Worm (Caenorhabditis elegans): Measurements from ENCODE around the gene Y69H2.3.
A peak's percentile ranks its signal among the peaks of the same experiment; 100 is the strongest.

The Y69H2.3 gene

ce11 chrV:18705319-18706062 is 41.6 kb upstream of the Y69H2.3 start:
- no peak for TF ChIP-seq zfp-2 (tag; optimal IDR thresholded peaks at IDR 0.05)
- TF ChIP-seq F44E2.7 (GFP tag; IDR thresholded peaks at IDR 0.05): 0 out of 2 replicates have a peak, but pooled peaks have one; percentile 2
- 0 out of 2 replicates have a peak, but pooled peaks have one; percentile 27 for TF ChIP-seq ctbp-1 (GFP tag; IDR thresholded peaks at IDR 0.05)
- 0 out of 2 replicates have a peak, but pooled peaks have one; percentile 38 for TF ChIP-seq Y105C5A.15 (GFP tag; IDR thresholded peaks at IDR 0.05)
- no peak for TF ChIP-seq zag-1 (tag; optimal IDR thresholded peaks at IDR 0.05)
- 0 out of 2 replicates have a peak, but pooled peaks have one; percentile 51 for TF ChIP-seq tra-1 (GFP tag; IDR thresholded peaks at IDR 0.05)
- peak; percentile 63; the same call in 1 of the 2 replicates for TF ChIP-seq dmd-9 (GFP tag; IDR thresholded peaks at IDR 0.05)
- peak; percentile 69 for TF ChIP-seq dmd-8 (GFP tag; IDR thresholded peaks at IDR 0.05)
- TF ChIP-seq D1046.2 (GFP tag; IDR thresholded peaks at IDR 0.05): 0 out of 2 replicates have a peak, but pooled peaks have one; percentile 24
- TF ChIP-seq nhr-42 (GFP tag; IDR thresholded peaks at IDR 0.05): no peak
- no peak for TF ChIP-seq lin-29 (GFP tag; IDR thresholded peaks at IDR 0.05)
- TF ChIP-seq T26A8.4 (GFP tag; IDR thresholded peaks at IDR 0.05): no peak
- TF ChIP-seq unc-62 (GFP tag; optimal IDR thresholded peaks at IDR 0.05 in 1 of 2): peak in 1 of 2 experiments; percentile 83
- no peak for TF ChIP-seq unc-62 (tag; optimal IDR thresholded peaks at IDR 0.05)
- TF ChIP-seq F26F4.8 (GFP tag; conservative IDR thresholded peaks at IDR 0.05): 0 out of 2 replicates have a peak, but pooled peaks have one; percentile 46

ce11 chrV:18701306-18701705 is 37.4 kb upstream of the Y69H2.3 start, which contains the start of gene Y69H2.9:
Gene Y69H2.9, plus strand, starts transcription at chrV:18701538.
- TF ChIP-seq nhr-28 (tag; optimal IDR thresholded peaks at IDR 0.05): peak; percentile 77
- TF ChIP-seq nhr-77 (tag; optimal IDR thresholded peaks at IDR 0.05): peak; percentile 3
- TF ChIP-seq nhr-48 (tag; optimal IDR thresholded peaks at IDR 0.05): peak; percentile 57
- TF ChIP-seq hlh-11 (tag; optimal IDR thresholded peaks at IDR 0.05): peak; percentile 74
- peak; percentile 79 for TF ChIP-seq pqm-1 (tag; optimal IDR thresholded peaks at IDR 0.05)
- no peak for TF ChIP-seq daf-12 (tag; optimal IDR thresholded peaks at IDR 0.05)
- no peak for TF ChIP-seq attf-4 (tag; optimal IDR thresholded peaks at IDR 0.05)
- TF ChIP-seq dmd-6 (GFP tag; IDR thresholded peaks at IDR 0.05): peak; percentile 52; the same call in 1 of the 2 replicates
- TF ChIP-seq ceh-82 (tag; optimal IDR thresholded peaks at IDR 0.05): no peak
- no peak for TF ChIP-seq daf-16 (GFP tag; optimal IDR thresholded peaks at IDR 0.05)
- TF ChIP-seq daf-16 (tag; optimal IDR thresholded peaks at IDR 0.05): peak; percentile 80

- TF ChIP-seq egl-43 (GFP tag; IDR thresholded peaks at IDR 0.05) (0 out of 2 replicates have a peak, but pooled peaks have one; percentile 46), set-16 (GFP tag; IDR thresholded peaks at IDR 0.05) (peak; percentile 84), aha-1 (tag) (peak; percentile 51), nhr-25 (tag; optimal IDR thresholded peaks at IDR 0.05; ENCODE audit: borderline replicate concordance, insufficient read depth) (no peak)
These were observed 35.4 kb upstream of the Y69H2.3 start, which contains the start of gene nhr-241 for ce11 chrV:18699326-18699725. Gene nhr-241, plus strand, starts transcription at chrV:18699451.

ce11 chrV:18695469-18695868 is 31.5 kb upstream of the Y69H2.3 start:
- peak; percentile 56; the same call in 1 of the 2 replicates for TF ChIP-seq set-16 (GFP tag; IDR thresholded peaks at IDR 0.05)
- TF ChIP-seq egl-43 (GFP tag; IDR thresholded peaks at IDR 0.05): 0 out of 2 replicates have a peak, but pooled peaks have one; percentile 3
- TF ChIP-seq dmd-9 (GFP tag; IDR thresholded peaks at IDR 0.05): no peak
- TF ChIP-seq tra-1 (GFP tag; IDR thresholded peaks at IDR 0.05): no peak

ce11 chrV:18689681-18690080 is 25.8 kb upstream of the Y69H2.3 start, which contains the start of the genes ubc-19 and Y69H2.7:
Gene ubc-19, minus strand, starts transcription at chrV:18689762.
Gene Y69H2.7, plus strand, starts transcription at chrV:18689989.
- TF ChIP-seq zfp-3 (GFP tag; conservative IDR thresholded peaks at IDR 0.05) (no peak), ceh-44 (GFP tag; IDR thresholded peaks at IDR 0.05) (no peak), nhr-237 (tag; optimal IDR thresholded peaks at IDR 0.05) (no peak), F44E2.7 (GFP tag; IDR thresholded peaks at IDR 0.05) (no peak), snpc-4 (tag; optimal IDR thresholded peaks at IDR 0.05) (no peak), php-3 (GFP tag; IDR thresholded peaks at IDR 0.05) (no peak), arid-1 (GFP tag; conservative IDR thresholded peaks at IDR 0.05) (no peak), Y105C5A.15 (GFP tag; IDR thresholded peaks at IDR 0.05) (no peak), lin-39 (tag; optimal IDR thresholded peaks at IDR 0.05) (no peak), dmd-9 (GFP tag; IDR thresholded peaks at IDR 0.05) (no peak), F26F4.8 (GFP tag; conservative IDR thresholded peaks at IDR 0.05) (no peak), lin-13 (GFP tag; optimal IDR thresholded peaks at IDR 0.05) (no peak), attf-4 (tag; optimal IDR thresholded peaks at IDR 0.05) (no peak), lsy-2 (tag; optimal IDR thresholded peaks at IDR 0.05) (peak in 1 of 2 experiments; percentile 55), nhr-77 (tag; optimal IDR thresholded peaks at IDR 0.05) (no peak), ctbp-1 (GFP tag; IDR thresholded peaks at IDR 0.05) (no peak), set-16 (GFP tag; IDR thresholded peaks at IDR 0.05) (no peak), unc-62 (GFP tag; optimal IDR thresholded peaks at IDR 0.05 in 1 of 2) (peak in 1 of 2 experiments; percentile 88), unc-62 (tag; optimal IDR thresholded peaks at IDR 0.05) (no peak), mxl-2 (GFP tag; conservative IDR thresholded peaks at IDR 0.05) (no peak), mep-1 (tag; optimal IDR thresholded peaks at IDR 0.05) (peak; percentile 26), daf-8 (GFP tag; IDR thresholded peaks at IDR 0.05) (no peak)

All from whole organism, L4 larva.